Worm (Caenorhabditis elegans): ENCODE results near the gene npax-1.

DNA sequence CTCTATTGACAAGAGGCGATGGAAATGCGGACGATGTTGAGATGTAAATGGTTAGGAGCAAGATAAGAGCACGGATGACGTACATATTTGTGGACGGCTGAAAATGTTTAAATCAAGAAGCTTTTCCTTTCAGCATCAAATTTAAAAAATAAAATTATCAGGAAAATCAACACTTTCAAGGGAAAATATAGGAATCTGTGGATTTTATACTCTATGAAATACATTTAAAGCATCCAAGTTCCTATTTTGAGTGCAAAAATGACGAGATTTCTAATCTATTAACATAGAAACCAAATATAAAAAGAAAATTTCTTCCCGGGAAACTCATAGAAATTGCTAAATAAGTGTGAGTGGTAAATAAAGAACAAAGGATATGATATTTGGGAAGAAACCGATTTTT, 17.0 kb downstream of the npax-1 start, which contains the start of gene F45E12.6:
- TF ChIP-seq unc-39 (tag; optimal IDR thresholded peaks at IDR 0.05) (no peak), aly-2 (tag; optimal IDR thresholded peaks at IDR 0.05) (no peak), Y5F2A.4 (GFP tag; optimal IDR thresholded peaks at IDR 0.05) (no peak), jun-1 (tag; optimal IDR thresholded peaks at IDR 0.05) (no peak), php-3 (GFP tag; IDR thresholded peaks at IDR 0.05) (no peak), pha-4 (GFP tag; IDR thresholded peaks at IDR 0.05) (no peak), pha-4 (tag; optimal IDR thresholded peaks at IDR 0.05) (no peak), lin-1 (GFP tag; IDR thresholded peaks at IDR 0.05) (no peak), ama-1 (optimal IDR thresholded peaks at IDR 0.05) (no peak)

All from whole organism, L4 larva.